Fruit fly (Drosophila melanogaster): ENCODE results near the gene Spn100A.

- no peak for TF ChIP-seq CG8478 (optimal IDR thresholded peaks at IDR 0.05)
- TF ChIP-seq usp (GFP tag; optimal IDR thresholded peaks at IDR 0.05): no peak
- no peak for TF ChIP-seq psq (optimal IDR thresholded peaks at IDR 0.05)
- TF ChIP-seq pan (optimal IDR thresholded peaks at IDR 0.05): no peak
- TF ChIP-seq EcR (GFP tag; optimal IDR thresholded peaks at IDR 0.05): no peak
These were observed 28.0 kb downstream of the Spn100A start for dm6 chr3R:30718442-30718841.

Data from whole organism.